Worm (Caenorhabditis elegans): Measurements from ENCODE around the gene ttbk-6.

ce11 chrIII:5124385-5124784 lies 49.9 kb downstream of the ttbk-6 start:
- no peak for TF ChIP-seq ama-1 (optimal IDR thresholded peaks at IDR 0.05)
- no peak for TF ChIP-seq scrt-1 (GFP tag; IDR thresholded peaks at IDR 0.05)
- TF ChIP-seq ceh-13 (GFP tag; optimal IDR thresholded peaks at IDR 0.05), result no peak
- no peak for TF ChIP-seq F13C5.2 (tag; optimal IDR thresholded peaks at IDR 0.05)
- TF ChIP-seq aly-1 (tag; optimal IDR thresholded peaks at IDR 0.05), result no peak
- TF ChIP-seq ets-7 (tag; optimal IDR thresholded peaks at IDR 0.05), result no peak
- no peak for TF ChIP-seq tra-4 (tag; optimal IDR thresholded peaks at IDR 0.05)
- TF ChIP-seq flt-1 (GFP tag; IDR thresholded peaks at IDR 0.05), result no peak
- no peak for TF ChIP-seq pes-1 (GFP tag; IDR thresholded peaks at IDR 0.05)
- no peak for TF ChIP-seq sea-1 (GFP tag; conservative IDR thresholded peaks at IDR 0.05)
